Fruit fly (Drosophila melanogaster) whole organism, embryonic: ENCODE measurements around the gene CG14273.

ENCODE experiments used
- Aef1 ChIP-seq: fragments of 200-800 bp; sonication (Bioruptor generic); IDR thresholded peaks from 3 replicates; pipeline ENCODE4 v1.3.6; 2022; ENCODE audit warnings: missing biosample characterization, missing genetic modification characterization
- B-H1 ChIP-seq: fragments of 200-800 bp; sonication (Bioruptor generic); IDR thresholded peaks from 3 replicates; pipeline ENCODE4 v1.3.6; 2022; ENCODE audit warnings: missing biosample characterization, missing genetic modification characterization
- CG10267 ChIP-seq: fragments of 200-800 bp; sonication (Bioruptor generic); optimal IDR thresholded peaks from 2 replicates; lab custom pipeline; 2018; ENCODE audit warnings: missing biosample characterization, mild to moderate bottlenecking, missing genetic modification characterization, moderate library complexity
- CG10654 ChIP-seq: fragments of 200-800 bp; sonication (Bioruptor generic); optimal IDR thresholded peaks from 2 replicates; lab custom pipeline; 2016; ENCODE audit warnings: missing biosample characterization, missing genetic modification characterization
- CG12659 ChIP-seq: fragments of 200-800 bp; sonication (Bioruptor generic); optimal IDR thresholded peaks from 3 replicates; lab custom pipeline; 2017; ENCODE audit warnings: mild to moderate bottlenecking, missing biosample characterization, missing genetic modification reagents, missing genetic modification characterization
- CG13424 ChIP-seq: fragments of 200-800 bp; sonication (Bioruptor generic); optimal IDR thresholded peaks from 2 replicates; lab custom pipeline; 2019; ENCODE audit warnings: missing biosample characterization, mild to moderate bottlenecking, missing genetic modification characterization, moderate library complexity
- CG13894 ChIP-seq: fragments of 200-800 bp; sonication (Bioruptor generic); optimal IDR thresholded peaks from 3 replicates; lab custom pipeline; 2018; ENCODE audit warnings: missing biosample characterization, mild to moderate bottlenecking, missing genetic modification characterization, moderate library complexity
- CG14441 ChIP-seq: fragments of 200-800 bp; sonication (Bioruptor generic); IDR thresholded peaks from 2 replicates; pipeline ENCODE4 v1.3.6; 2022; ENCODE audit warnings: missing biosample characterization, missing genetic modification characterization
- CG17612 ChIP-seq: fragments of 200-800 bp; sonication (Bioruptor generic); IDR thresholded peaks from 2 replicates; pipeline ENCODE4 v1.3.6; 2022; ENCODE audit warnings: missing biosample characterization, missing genetic modification characterization
- CG18476 ChIP-seq: fragments of 200-800 bp; sonication (Bioruptor generic); optimal IDR thresholded peaks from 2 replicates; lab custom pipeline; 2016; ENCODE audit warnings: missing biosample characterization, mild to moderate bottlenecking, missing genetic modification characterization
- CG2120 ChIP-seq: fragments of 200-800 bp; sonication (Bioruptor generic); optimal IDR thresholded peaks from 3 replicates; lab custom pipeline; 2016; ENCODE audit warnings: missing biosample characterization, missing genetic modification characterization
- CG33557 ChIP-seq: fragments of 200-800 bp; sonication (Bioruptor generic); optimal IDR thresholded peaks from 2 replicates; lab custom pipeline; 2019; ENCODE audit warnings: missing biosample characterization, mild to moderate bottlenecking, missing genetic modification characterization, moderate library complexity
- CG7556 ChIP-seq: fragments of 200-800 bp; sonication (Bioruptor generic); optimal IDR thresholded peaks from 2 replicates; lab custom pipeline; 2017; ENCODE audit warnings: missing biosample characterization, mild to moderate bottlenecking, missing genetic modification characterization
- CTCF ChIP-seq: fragments of 200-800 bp; sonication (Bioruptor generic); optimal IDR thresholded peaks from 2 replicates; lab custom pipeline; 2017; ENCODE audit warnings: missing biosample characterization, mild to moderate bottlenecking, missing genetic modification characterization, moderate library complexity
- Dp ChIP-seq: fragments of 200-800 bp; sonication (Bioruptor generic); optimal IDR thresholded peaks from 2 replicates; lab custom pipeline; 2018; ENCODE audit warnings: missing biosample characterization, mild to moderate bottlenecking, missing genetic modification characterization, moderate library complexity
- Dref ChIP-seq: fragments of 200-800 bp; sonication (Bioruptor generic); IDR thresholded peaks from 2 replicates; pipeline ENCODE4 v1.3.6; 2022; ENCODE audit warnings: missing biosample characterization, missing genetic modification characterization
- Hand ChIP-seq: fragments of 200-800 bp; sonication (Bioruptor generic); optimal IDR thresholded peaks from 2 replicates; lab custom pipeline; 2017; ENCODE audit warnings: mild to moderate bottlenecking, missing biosample characterization, missing genetic modification reagents, missing genetic modification characterization
- HmgZ ChIP-seq: fragments of 200-800 bp; sonication (Bioruptor generic); optimal IDR thresholded peaks from 2 replicates; lab custom pipeline; 2018; ENCODE audit warnings: missing biosample characterization, mild to moderate bottlenecking, missing genetic modification characterization
- Mad ChIP-seq: fragments of 200-800 bp; sonication (Bioruptor generic); optimal IDR thresholded peaks from 2 replicates; lab custom pipeline; 2016; ENCODE audit warnings: missing biosample characterization, missing genetic modification characterization
- Max ChIP-seq: fragments of 200-800 bp; sonication (Bioruptor generic); optimal IDR thresholded peaks from 2 replicates; lab custom pipeline; 2016; ENCODE audit warnings: missing biosample characterization, mild to moderate bottlenecking, missing genetic modification characterization
- NC2β ChIP-seq: fragments of 200-800 bp; sonication (Bioruptor generic); optimal IDR thresholded peaks from 2 replicates; lab custom pipeline; 2016; ENCODE audit warnings: missing biosample characterization, missing genetic modification characterization
- Oli ChIP-seq: fragments of 200-800 bp; sonication (Bioruptor generic); optimal IDR thresholded peaks from 2 replicates; lab custom pipeline; 2018; ENCODE audit warnings: missing biosample characterization, mild to moderate bottlenecking, missing genetic modification characterization, moderate library complexity
- Rfx ChIP-seq: fragments of 200-800 bp; sonication (Bioruptor generic); IDR thresholded peaks from 2 replicates; pipeline ENCODE4 v1.3.6; 2022; ENCODE audit warnings: missing biosample characterization, missing genetic modification characterization
- Scr ChIP-seq: fragments of 200-800 bp; sonication (Bioruptor generic); IDR thresholded peaks from 2 replicates; pipeline ENCODE4 v1.3.6; 2022; ENCODE audit warnings: missing biosample characterization, missing genetic modification characterization; ENCODE audit not compliant: partially characterized antibody
- Sox100B ChIP-seq: fragments of 200-800 bp; sonication (Bioruptor generic); optimal IDR thresholded peaks from 3 replicates; lab custom pipeline; 2018; ENCODE audit warnings: missing biosample characterization, mild to moderate bottlenecking, missing genetic modification characterization
- Vsx1 ChIP-seq: fragments of 200-800 bp; sonication (Bioruptor generic); optimal IDR thresholded peaks from 2 replicates; lab custom pipeline; 2017; ENCODE audit warnings: missing biosample characterization, mild to moderate bottlenecking, missing genetic modification characterization, missing genetic modification reagents
- Xbp1 ChIP-seq: fragments of 200-800 bp; sonication (Bioruptor generic); optimal IDR thresholded peaks from 3 replicates; lab custom pipeline; 2016; ENCODE audit warnings: missing biosample characterization, mild to moderate bottlenecking, missing genetic modification characterization
- ab ChIP-seq: fragments of 200-800 bp; sonication (Bioruptor generic); optimal IDR thresholded peaks from 2 replicates; lab custom pipeline; 2016; ENCODE audit warnings: missing biosample characterization, missing genetic modification characterization
- ato ChIP-seq: fragments of 200-800 bp; sonication (Bioruptor generic); IDR thresholded peaks from 2 replicates; pipeline ENCODE4 v1.3.6; 2022; ENCODE audit warnings: missing biosample characterization, missing genetic modification characterization; ENCODE audit not compliant: partially characterized antibody
- caup ChIP-seq: fragments of 200-800 bp; sonication (Bioruptor generic); optimal IDR thresholded peaks from 3 replicates; lab custom pipeline; 2017; ENCODE audit warnings: missing biosample characterization, mild to moderate bottlenecking, missing genetic modification characterization, moderate library complexity; ENCODE audit not compliant: severe bottlenecking
- chn ChIP-seq: fragments of 200-800 bp; sonication (Bioruptor generic); optimal IDR thresholded peaks from 2 replicates; lab custom pipeline; 2016; ENCODE audit warnings: missing biosample characterization, missing genetic modification characterization
- ci ChIP-seq: fragments of 200-800 bp; sonication (Bioruptor generic); IDR thresholded peaks from 3 replicates; pipeline ENCODE4 v1.3.6; 2022; ENCODE audit warnings: missing biosample characterization, missing genetic modification characterization
- dpn ChIP-seq, 2 experiments: fragments of 200-800 bp; sonication (Bioruptor generic); optimal IDR thresholded peaks; 3 replicates each; lab custom pipeline; 2016; ENCODE audit warnings: missing biosample characterization in 2 of 2, missing genetic modification characterization in 2 of 2
- eyg ChIP-seq: fragments of 200-800 bp; sonication (Bioruptor generic); optimal IDR thresholded peaks from 3 replicates; lab custom pipeline; 2016; ENCODE audit warnings: missing biosample characterization, missing genetic modification characterization
- fd102C ChIP-seq: fragments of 200-800 bp; sonication (Bioruptor generic); optimal IDR thresholded peaks from 2 replicates; lab custom pipeline; 2018; ENCODE audit warnings: missing biosample characterization, mild to moderate bottlenecking, missing genetic modification characterization, moderate library complexity
- gro ChIP-seq: fragments of 200-800 bp; sonication (Bioruptor generic); optimal IDR thresholded peaks from 2 replicates; lab custom pipeline; 2016; ENCODE audit warnings: missing biosample characterization, missing genetic modification characterization
- her ChIP-seq: fragments of 200-800 bp; sonication (Bioruptor generic); optimal IDR thresholded peaks from 2 replicates; lab custom pipeline; 2016; ENCODE audit warnings: missing biosample characterization, missing genetic modification characterization
- mld ChIP-seq: fragments of 200-800 bp; sonication (Bioruptor generic); IDR thresholded peaks from 3 replicates; pipeline ENCODE4 v1.3.6; 2022; ENCODE audit warnings: missing biosample characterization, missing genetic modification characterization; ENCODE audit not compliant: partially characterized antibody
- nau ChIP-seq: fragments of 200-800 bp; sonication (Bioruptor generic); optimal IDR thresholded peaks from 3 replicates; lab custom pipeline; 2017; ENCODE audit warnings: missing biosample characterization, mild to moderate bottlenecking, missing genetic modification characterization, missing genetic modification reagents
- peb ChIP-seq: fragments of 200-800 bp; sonication (Bioruptor generic); IDR thresholded peaks from 2 replicates; pipeline ENCODE4 v1.3.6; 2022; ENCODE audit warnings: missing biosample characterization, missing genetic modification characterization
- pzg ChIP-seq: fragments of 200-800 bp; sonication (Bioruptor generic); optimal IDR thresholded peaks from 3 replicates; lab custom pipeline; 2018; ENCODE audit warnings: missing biosample characterization, mild to moderate bottlenecking, missing genetic modification characterization, moderate library complexity
- rib ChIP-seq: fragments of 200-800 bp; sonication (Bioruptor generic); IDR thresholded peaks from 2 replicates; pipeline ENCODE4 v1.3.6; 2022; ENCODE audit warnings: missing biosample characterization, missing genetic modification characterization
- seq ChIP-seq: fragments of 200-800 bp; sonication (Bioruptor generic); IDR thresholded peaks from 2 replicates; pipeline ENCODE4 v1.3.6; 2022; ENCODE audit warnings: missing biosample characterization, missing genetic modification characterization
- slbo ChIP-seq: fragments of 200-800 bp; sonication (Bioruptor generic); IDR thresholded peaks from 2 replicates; pipeline ENCODE4 v1.3.6; 2022; ENCODE audit warnings: missing biosample characterization, missing genetic modification characterization
- ssp ChIP-seq: fragments of 200-800 bp; sonication (Bioruptor generic); IDR thresholded peaks from 2 replicates; pipeline ENCODE4 v1.3.6; 2022; ENCODE audit warnings: missing biosample characterization, missing genetic modification characterization
- tll ChIP-seq, 2 experiments: fragments of 200-800 bp in 1 of 2; fragments of >200 bp in 1 of 2; sonication (Bioruptor generic) in 1 of 2; optimal IDR thresholded peaks; 2 replicates each; lab custom pipeline; 2017 to 2019; ENCODE audit warnings: missing biosample characterization in 2 of 2, missing genetic modification characterization in 2 of 2, mild to moderate bottlenecking in 1 of 2, moderate library complexity in 1 of 2
- ttk ChIP-seq: fragments of 200-800 bp; sonication (Bioruptor generic); IDR thresholded peaks from 2 replicates; pipeline ENCODE4 v2.1.2; 2022; ENCODE audit warnings: missing biosample characterization, missing genetic modification characterization
- twi ChIP-seq: fragments of 200-800 bp; optimal IDR thresholded peaks from 2 replicates; lab custom pipeline; 2019; ENCODE audit warnings: missing biosample characterization, mild to moderate bottlenecking, missing genetic modification characterization, moderate library complexity
- vnd ChIP-seq: fragments of 200-800 bp; sonication (Bioruptor generic); IDR thresholded peaks from 3 replicates; pipeline ENCODE4 v1.3.6; 2022; ENCODE audit warnings: missing biosample characterization, missing genetic modification characterization; ENCODE audit not compliant: partially characterized antibody
- zf30C ChIP-seq: fragments of 200-800 bp; sonication (Bioruptor generic); optimal IDR thresholded peaks from 3 replicates; lab custom pipeline; 2018; ENCODE audit warnings: missing biosample characterization, mild to moderate bottlenecking, missing genetic modification characterization

The CG14273 gene

DNA sequence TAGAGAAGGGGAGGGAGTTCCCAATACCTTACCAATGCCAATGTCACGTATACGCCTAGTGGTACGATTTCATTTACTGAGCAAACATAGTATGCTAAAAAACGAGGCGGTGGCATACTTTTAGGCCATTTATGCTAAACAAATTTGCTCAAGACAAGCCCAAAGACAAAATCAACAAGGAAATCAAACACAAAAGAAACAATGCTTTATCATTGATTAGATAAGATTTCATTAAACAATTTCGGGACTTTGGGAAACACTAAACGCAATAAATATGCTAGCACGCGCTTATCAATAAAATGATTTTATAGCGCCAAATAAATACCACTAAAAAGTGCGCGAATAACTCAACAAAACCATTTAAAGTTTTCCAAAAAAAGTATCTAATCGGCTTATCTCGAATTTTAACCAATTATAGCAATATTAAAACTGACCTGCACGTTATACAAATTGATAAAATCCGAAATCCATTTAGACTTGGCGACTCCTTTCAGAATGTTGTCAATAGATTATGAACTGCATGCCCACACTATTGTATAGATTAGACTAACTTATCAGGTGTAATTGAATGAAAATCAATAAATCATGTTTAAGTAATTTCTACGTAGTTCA, 8.2 kb downstream of the CG14273 start (continued):
- TF ChIP-seq Xbp1 (GFP tag; lab: Kevin White, UChicago) (no peak), ci (GFP tag; lab: Robert Waterston, UW) (no peak; the same call in 2 of the 3 replicates), Rfx (GFP tag; lab: Robert Waterston, UW) (no peak; the same call in 1 of the 2 replicates), nau (no peak), Hand (peak; percentile 52), CG13894 (tag; lab: Kevin White, UChicago) (no peak), twi (tag; lab: Kevin White, UChicago) (no peak), Vsx1 (GFP tag; lab: Kevin White, UChicago) (peak; percentile 51), Dp (GFP tag; lab: Kevin White, UChicago) (no peak), ssp (GFP tag; lab: Robert Waterston, UW) (no peak), ab (GFP tag; lab: Kevin White, UChicago) (no peak), fd102C (GFP tag; lab: Kevin White, UChicago) (no peak), CG18476 (GFP tag; lab: Kevin White, UChicago) (no peak), Sox100B (GFP tag; lab: Kevin White, UChicago) (peak; percentile 8), Dref (no peak), pzg (GFP tag; lab: Kevin White, UChicago) (no peak), zf30C (GFP tag; lab: Kevin White, UChicago) (no peak), chn (GFP tag; lab: Kevin White, UChicago) (no peak), caup (GFP tag; lab: Kevin White, UChicago) (peak; percentile 54), CG12659 (GFP tag; lab: Kevin White, UChicago) (peak; percentile 24), CG17612 (GFP tag; lab: Robert Waterston, UW) (no peak), NC2β (no peak), vnd (GFP tag; lab: Robert Waterston, UW) (no peak), B-H1 (no peak), Mad (GFP tag; lab: Kevin White, UChicago) (no peak), her (GFP tag; lab: Kevin White, UChicago) (peak; percentile 28), CG2120 (peak; percentile 36), HmgZ (peak; percentile 65), CG7556 (no peak), Max (GFP tag; lab: Kevin White, UChicago) (no peak), ato (GFP tag; lab: Robert Waterston, UW) (no peak), Scr (GFP tag; lab: Robert Waterston, UW) (no peak), CG10654 (no peak), slbo (GFP tag; lab: Robert Waterston, UW) (no peak), seq (GFP tag; lab: Robert Waterston, UW) (no peak), dpn (GFP tag; optimal IDR thresholded peaks at IDR 0.05; lab: Kevin White, UChicago) (peak in 1 of 2 experiments; percentile 21), tll (GFP tag; optimal IDR thresholded peaks at IDR 0.05; lab: Kevin White, UChicago) (no peak), Aef1 (GFP tag; lab: Robert Waterston, UW) (no peak), CG13424 (tag; lab: Kevin White, UChicago) (peak; percentile 31), CG10267 (tag; lab: Kevin White, UChicago) (no peak), rib (GFP tag; lab: Robert Waterston, UW) (peak; percentile 33; the same call in 1 of the 2 replicates), mld (no peak), Oli (peak; percentile 8), gro (GFP tag; lab: Kevin White, UChicago) (peak; percentile 62), peb (GFP tag; lab: Robert Waterston, UW) (no peak), eyg (GFP tag; lab: Kevin White, UChicago) (no peak), CG33557 (GFP tag; lab: Kevin White, UChicago) (no peak), ttk (GFP tag; lab: Robert Waterston, UW) (no peak), CG14441 (GFP tag; lab: Robert Waterston, UW) (no peak), CTCF (no peak)
